Worm (Caenorhabditis elegans) whole organism, young adult: Measurements from ENCODE around the gene F25B4.7.

Source experiments
- F49E8.2 ChIP-seq: sonication (generic microtip); optimal IDR thresholded peaks from 3 replicates; lab custom pipeline; 2017; ENCODE audit warnings: missing genetic modification characterization, mild to moderate bottlenecking, missing compliant biosample characterization, antibody characterized with exemption, moderate library complexity; ENCODE audit not compliant: insufficient read depth
- F57C9.4 ChIP-seq: sonication (generic microtip); optimal IDR thresholded peaks from 2 replicates; lab custom pipeline; 2017; ENCODE audit warnings: mild to moderate bottlenecking, missing genetic modification characterization, missing compliant biosample characterization
- ccch-3 ChIP-seq: fragments of 200-800 bp; sonication (Bioruptor generic); optimal IDR thresholded peaks from 2 replicates; lab custom pipeline; 2018; ENCODE audit warnings: mild to moderate bottlenecking, missing genetic modification characterization, missing compliant biosample characterization
- cebp-1 ChIP-seq, 2 experiments: fragments of 200-800 bp in 1 of 2; sonication (Bioruptor generic) in 1 of 2; sonication (generic microtip) in 1 of 2; IDR thresholded peaks in 1 of 2; optimal IDR thresholded peaks in 1 of 2; 2 replicates each; pipeline versions ENCODE4 v1.3.6 to Lab custom; 2017 to 2022; ENCODE audit warnings: missing compliant biosample characterization in 2 of 2, missing genetic modification characterization in 2 of 2, mild to moderate bottlenecking in 1 of 2, missing genetic modification reagents in 1 of 2, moderate library complexity in 1 of 2
- ceh-100 ChIP-seq: fragments of 200-800 bp; sonication (Bioruptor generic); IDR thresholded peaks from 2 replicates; pipeline ENCODE4 v1.3.6; 2022; ENCODE audit warnings: missing genetic modification reagents, missing genetic modification characterization, missing compliant biosample characterization
- ceh-27 ChIP-seq: fragments of 200-800 bp; sonication (Bioruptor generic); optimal IDR thresholded peaks from 2 replicates; lab custom pipeline; 2018; ENCODE audit warnings: mild to moderate bottlenecking, missing genetic modification characterization, moderate library complexity, missing compliant biosample characterization
- efl-1 ChIP-seq: fragments of 150-350 bp; optimal IDR thresholded peaks from 2 replicates; lab custom pipeline; 2014; ENCODE audit warnings: missing biosample characterization, missing genetic modification reagents, missing genetic modification characterization
- fkh-3 ChIP-seq: sonication (generic microtip); optimal IDR thresholded peaks from 2 replicates; lab custom pipeline; 2016; ENCODE audit warnings: mild to moderate bottlenecking, missing genetic modification characterization, missing compliant biosample characterization
- lin-35 ChIP-seq, 3 experiments: fragments of 150-350 bp in 2 of 3; sonication (generic microtip) in 1 of 3; optimal IDR thresholded peaks; 2 replicates each; lab custom pipeline; 2014 to 2018; ENCODE audit warnings: missing biosample characterization in 3 of 3, missing genetic modification characterization in 3 of 3, missing genetic modification reagents in 3 of 3
- lir-1 ChIP-seq: fragments of 200-800 bp; sonication (Bioruptor generic); conservative IDR thresholded peaks from 2 replicates; pipeline ENCODE4 v1.3.6; 2022; ENCODE audit warnings: missing genetic modification reagents, missing genetic modification characterization, missing compliant biosample characterization

DNA sequence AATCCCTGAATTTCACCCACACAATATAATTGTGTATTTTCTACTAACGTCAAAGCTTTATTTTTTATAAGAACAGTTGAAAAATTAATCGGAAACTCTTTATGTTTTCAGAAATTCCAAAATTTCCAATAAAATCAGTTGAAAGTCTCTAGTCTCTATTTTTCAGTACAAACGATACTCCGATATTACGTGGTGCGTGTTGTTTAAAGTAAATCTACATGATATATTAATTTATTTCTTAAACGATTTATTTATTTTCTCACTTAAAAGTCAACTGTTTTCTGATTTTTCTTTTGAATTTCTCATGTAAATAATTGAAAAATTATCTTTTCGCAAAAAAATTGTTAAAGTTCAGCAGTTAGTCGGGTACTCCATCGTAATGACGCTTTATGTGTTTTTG lies 25.2 kb upstream of the F25B4.7 start:
- no peak for TF ChIP-seq cebp-1 (GFP tag; IDR thresholded peaks at IDR 0.05; lab: Robert Waterston, UW)
- no peak for TF ChIP-seq cebp-1 (tag; optimal IDR thresholded peaks at IDR 0.05; lab: Kevin White, UChicago)
- no peak for TF ChIP-seq ceh-100 (GFP tag; lab: Robert Waterston, UW)
- TF ChIP-seq lir-1 (GFP tag; lab: Robert Waterston, UW) = no peak
- no peak for TF ChIP-seq F57C9.4 (tag; lab: Kevin White, UChicago)
- TF ChIP-seq efl-1 = no peak
- TF ChIP-seq fkh-3 (tag; lab: Kevin White, UChicago) = no peak
- no peak for TF ChIP-seq ceh-27 (GFP tag; lab: Kevin White, UChicago)
- TF ChIP-seq ccch-3 (GFP tag; lab: Kevin White, UChicago) = no peak
- no peak for TF ChIP-seq F49E8.2 (tag; lab: Kevin White, UChicago)
- no peak for TF ChIP-seq lin-35 (GFP tag; optimal IDR thresholded peaks at IDR 0.05; lab: Kevin White, UChicago)
